Worm (Caenorhabditis elegans) whole organism, L1 larva: ENCODE measurements around the gene ekl-6.

ENCODE experiments used
- C16A3.4 ChIP-seq: fragments of 150-350 bp; optimal IDR thresholded peaks from 2 replicates; lab custom pipeline; 2014; ENCODE audit warnings: missing biosample characterization, missing genetic modification characterization
- C34B4.2 ChIP-seq: sonication (generic microtip); optimal IDR thresholded peaks from 2 replicates; lab custom pipeline; 2017; ENCODE audit warnings: mild to moderate bottlenecking, missing genetic modification characterization, missing compliant biosample characterization
- aly-2 ChIP-seq: fragments of 150-350 bp; optimal IDR thresholded peaks from 2 replicates; lab custom pipeline; 2014; ENCODE audit warnings: missing biosample characterization, missing genetic modification characterization
- ama-1 ChIP-seq: fragments of 150-350 bp; optimal IDR thresholded peaks from 2 replicates; lab custom pipeline; 2014
- ceh-82 ChIP-seq, 3 experiments: fragments of 150-350 bp in 1 of 3; sonication (generic microtip) in 2 of 3; optimal IDR thresholded peaks; 2 replicates each; lab custom pipeline; 2014 to 2017; ENCODE audit warnings: missing biosample characterization in 3 of 3, missing genetic modification characterization in 3 of 3
- egl-27 ChIP-seq, 2 experiments: fragments of 150-350 bp in 1 of 2; sonication (generic microtip); optimal IDR thresholded peaks; 3 replicates each; lab custom pipeline; 2017 to 2018; ENCODE audit warnings: missing biosample characterization in 2 of 2, missing genetic modification characterization in 2 of 2, missing genetic modification reagents in 2 of 2
- hpl-2 ChIP-seq: fragments of 150-350 bp; optimal IDR thresholded peaks from 2 replicates; lab custom pipeline; 2014; ENCODE audit warnings: missing biosample characterization, missing genetic modification reagents, missing genetic modification characterization
- lin-15B ChIP-seq: fragments of 150-350 bp; sonication (generic microtip); optimal IDR thresholded peaks from 3 replicates; lab custom pipeline; 2014; ENCODE audit warnings: missing biosample characterization, missing genetic modification characterization
- snpc-4 ChIP-seq: fragments of 150-350 bp; optimal IDR thresholded peaks from 2 replicates; lab custom pipeline; 2014; ENCODE audit warnings: missing biosample characterization, missing genetic modification characterization
- unc-30 ChIP-seq: sonication (generic microtip); optimal IDR thresholded peaks from 2 replicates; lab custom pipeline; 2017; ENCODE audit warnings: missing biosample characterization, missing genetic modification characterization
- ztf-11 ChIP-seq, 2 experiments: sonication (generic microtip); optimal IDR thresholded peaks; 2 replicates each; lab custom pipeline; 2016 to 2017; ENCODE audit warnings: missing genetic modification characterization in 2 of 2, missing biosample characterization in 1 of 2, missing compliant biosample characterization in 1 of 2

- TF ChIP-seq ceh-82 (tag; optimal IDR thresholded peaks at IDR 0.05; lab: Kevin White, UChicago), result no peak
- TF ChIP-seq C16A3.4, result no peak
- TF ChIP-seq unc-30 (tag; lab: Kevin White, UChicago), result no peak
- TF ChIP-seq lin-15B (tag; lab: Kevin White, UChicago), result no peak
- no peak for TF ChIP-seq egl-27 (tag; optimal IDR thresholded peaks at IDR 0.05; lab: Kevin White, UChicago)
- TF ChIP-seq ama-1 (lab: Kevin White, UChicago), result no peak
- TF ChIP-seq ztf-11 (tag; optimal IDR thresholded peaks at IDR 0.05; lab: Kevin White, UChicago), result no peak
- TF ChIP-seq hpl-2 (GFP tag; lab: Kevin White, UChicago), result no peak
- TF ChIP-seq aly-2 (tag; lab: Kevin White, UChicago), result no peak
- no peak for TF ChIP-seq C34B4.2 (tag; lab: Kevin White, UChicago)
- no peak for TF ChIP-seq snpc-4
Measured at ce11 chrIII:10069278-10069677, 5.1 kb downstream of the ekl-6 start, which contains the start of gene T16G12.6.
